Fruit fly (Drosophila melanogaster): ENCODE data around the gene CG7800.
A peak's percentile ranks its signal among the peaks of the same experiment; 100 is the strongest.

CG7800 gene

dm6 chr3R:8217727-8218126 is at the start of gene CG7800:
CG7800 (plus strand) TSS chr3R:8217957.
- TF ChIP-seq vri (GFP tag; optimal IDR thresholded peaks at IDR 0.05) (no peak), CG6854 (GFP tag; optimal IDR thresholded peaks at IDR 0.05) (no peak), CG10631 (GFP tag; optimal IDR thresholded peaks at IDR 0.05) (no peak), CG31627 (GFP tag; optimal IDR thresholded peaks at IDR 0.05) (no peak), acj6 (GFP tag; optimal IDR thresholded peaks at IDR 0.05) (no peak), CG6163 (GFP tag; IDR thresholded peaks at IDR 0.05) (no peak), Lpt (GFP tag; optimal IDR thresholded peaks at IDR 0.05) (no peak), Hr39 (GFP tag; optimal IDR thresholded peaks at IDR 0.05) (no peak), CG9139 (GFP tag; optimal IDR thresholded peaks at IDR 0.05) (no peak), CG3032 (tag; optimal IDR thresholded peaks at IDR 0.05) (no peak), spab (GFP tag; optimal IDR thresholded peaks at IDR 0.05) (no peak), pdm3 (GFP tag; optimal IDR thresholded peaks at IDR 0.05) (no peak), CG10669 (GFP tag; optimal IDR thresholded peaks at IDR 0.05) (no peak)

- peak; percentile 2 for TF ChIP-seq lz (GFP tag; optimal IDR thresholded peaks at IDR 0.05)
- peak; percentile 16 for TF ChIP-seq CG10669 (GFP tag; optimal IDR thresholded peaks at IDR 0.05)
- peak; percentile 41 for TF ChIP-seq acj6 (GFP tag; optimal IDR thresholded peaks at IDR 0.05)
- TF ChIP-seq Hr38 (GFP tag; optimal IDR thresholded peaks at IDR 0.05) = no peak
- TF ChIP-seq CG11902 (GFP tag; optimal IDR thresholded peaks at IDR 0.05) = peak; percentile 13
- no peak for TF ChIP-seq CG16779 (tag; optimal IDR thresholded peaks at IDR 0.05)
- TF ChIP-seq vri (GFP tag; optimal IDR thresholded peaks at IDR 0.05) = no peak
- TF ChIP-seq esn (GFP tag; optimal IDR thresholded peaks at IDR 0.05) = peak; percentile 4
- peak; percentile 77 for TF ChIP-seq CG8119 (GFP tag; IDR thresholded peaks at IDR 0.05)
- peak; percentile 23 for TF ChIP-seq CG10631 (GFP tag; optimal IDR thresholded peaks at IDR 0.05)
- no peak for TF ChIP-seq Sox102F (GFP tag; optimal IDR thresholded peaks at IDR 0.05)
- TF ChIP-seq CG1621 (tag; optimal IDR thresholded peaks at IDR 0.05) = no peak
- TF ChIP-seq CG34406 (GFP tag; optimal IDR thresholded peaks at IDR 0.05) = peak; percentile 25
- peak; percentile 17 for TF ChIP-seq topi (GFP tag; optimal IDR thresholded peaks at IDR 0.05)
- peak; percentile 49 for TF ChIP-seq Eip75B (GFP tag; optimal IDR thresholded peaks at IDR 0.05)
- peak; percentile 26 for TF ChIP-seq CG8632 (GFP tag; optimal IDR thresholded peaks at IDR 0.05)
- no peak for TF ChIP-seq dsx (GFP tag; optimal IDR thresholded peaks at IDR 0.05; ENCODE audit: poor library complexity, severe bottlenecking)
- no peak for TF ChIP-seq cyc (GFP tag; optimal IDR thresholded peaks at IDR 0.05)
- TF ChIP-seq dac (GFP tag; optimal IDR thresholded peaks at IDR 0.05) = peak; percentile 68
- peak; percentile 84 for TF ChIP-seq CG32006 (GFP tag; optimal IDR thresholded peaks at IDR 0.05)
- peak; percentile 53 for TF ChIP-seq OdsH (GFP tag; optimal IDR thresholded peaks at IDR 0.05)
- TF ChIP-seq achi (GFP tag; optimal IDR thresholded peaks at IDR 0.05) = peak; percentile 48
- no peak for TF ChIP-seq CG3032 (tag; optimal IDR thresholded peaks at IDR 0.05)
- no peak for TF ChIP-seq salr (GFP tag; optimal IDR thresholded peaks at IDR 0.05)
- TF ChIP-seq Smox (GFP tag; optimal IDR thresholded peaks at IDR 0.05) = no peak
- peak; percentile 40 for TF ChIP-seq CG6792 (GFP tag; optimal IDR thresholded peaks at IDR 0.05)
- no peak for TF ChIP-seq Hr39 (GFP tag; optimal IDR thresholded peaks at IDR 0.05)
- TF ChIP-seq CG15336 (GFP tag; IDR thresholded peaks at IDR 0.05) = peak; percentile 73
- TF ChIP-seq CG11762 (GFP tag; optimal IDR thresholded peaks at IDR 0.05; ENCODE audit: insufficient read depth) = peak; percentile 48
- peak; percentile 49 for TF ChIP-seq net (GFP tag; optimal IDR thresholded peaks at IDR 0.05)
- TF ChIP-seq CG6808 (GFP tag; optimal IDR thresholded peaks at IDR 0.05) = no peak
- no peak for TF ChIP-seq svp (GFP tag)
- peak; percentile 9 for TF ChIP-seq Sox15 (GFP tag; optimal IDR thresholded peaks at IDR 0.05)
- no peak for TF ChIP-seq Met (GFP tag; optimal IDR thresholded peaks at IDR 0.05)
- TF ChIP-seq Sox14 (GFP tag; optimal IDR thresholded peaks at IDR 0.05) = peak; percentile 5
- peak; percentile 6 for TF ChIP-seq CG8319 (GFP tag; optimal IDR thresholded peaks at IDR 0.05)
- TF ChIP-seq Eip78C (GFP tag) = peak; percentile 91
- no peak for TF ChIP-seq Blimp-1 (GFP tag; optimal IDR thresholded peaks at IDR 0.05)
- TF ChIP-seq CG11294 (GFP tag; IDR thresholded peaks at IDR 0.05) = peak; percentile 47
- peak; percentile 58 for TF ChIP-seq pdm3 (GFP tag; optimal IDR thresholded peaks at IDR 0.05)
- TF ChIP-seq eg (GFP tag; IDR thresholded peaks at IDR 0.05) = peak; percentile 83
- no peak for TF ChIP-seq Ets21C (GFP tag; optimal IDR thresholded peaks at IDR 0.05)
- peak; percentile 54 for TF ChIP-seq Gug (GFP tag; IDR thresholded peaks at IDR 0.05)
- TF ChIP-seq CG6163 (GFP tag; IDR thresholded peaks at IDR 0.05) = peak; percentile 40; the same call in 1 of the 3 replicates
Observed at dm6 chr3R:8171489-8172161, 46.1 kb upstream of the CG7800 start.
